Fruit fly (Drosophila melanogaster) whole organism, pupa: Measurements from ENCODE around the gene GluRIIE.

Experiments
- CG10348 ChIP-seq: fragments of 200-800 bp; sonication (Bioruptor generic); IDR thresholded peaks from 2 replicates; pipeline ENCODE4 v1.3.6; 2022; ENCODE audit warnings: missing biosample characterization, missing genetic modification characterization
- CG12605 ChIP-seq: fragments of 200-800 bp; sonication (Bioruptor generic); IDR thresholded peaks from 2 replicates; pipeline ENCODE4 v1.3.6; 2022; ENCODE audit warnings: missing biosample characterization, missing genetic modification characterization
- CG13204 ChIP-seq: fragments of 200-800 bp; sonication (Bioruptor generic); optimal IDR thresholded peaks from 2 replicates; lab custom pipeline; 2018; ENCODE audit warnings: missing biosample characterization, mild to moderate bottlenecking, missing genetic modification characterization, moderate library complexity
- CG14655 ChIP-seq: fragments of 200-800 bp; sonication (Bioruptor generic); optimal IDR thresholded peaks from 3 replicates; lab custom pipeline; 2017; ENCODE audit warnings: mild to moderate bottlenecking, missing biosample characterization, missing genetic modification reagents, missing genetic modification characterization
- CG15710 ChIP-seq: fragments of 200-800 bp; sonication (Bioruptor generic); optimal IDR thresholded peaks from 2 replicates; lab custom pipeline; 2018; ENCODE audit warnings: missing biosample characterization, mild to moderate bottlenecking, missing genetic modification characterization, moderate library complexity
- CG17806 ChIP-seq: fragments of 200-800 bp; sonication (Bioruptor generic); optimal IDR thresholded peaks from 2 replicates; lab custom pipeline; 2018; ENCODE audit warnings: missing biosample characterization, mild to moderate bottlenecking, missing genetic modification characterization, moderate library complexity
- CG32121 ChIP-seq: fragments of 200-800 bp; sonication (Bioruptor generic); IDR thresholded peaks from 2 replicates; pipeline ENCODE4 v1.3.6; 2022; ENCODE audit warnings: missing biosample characterization, missing genetic modification characterization
- CG34367 ChIP-seq: fragments of 200-800 bp; sonication (Bioruptor generic); optimal IDR thresholded peaks from 2 replicates; lab custom pipeline; 2018; ENCODE audit warnings: missing biosample characterization, mild to moderate bottlenecking, missing genetic modification characterization
- CG4496 ChIP-seq: fragments of 200-800 bp; sonication (Bioruptor generic); IDR thresholded peaks from 3 replicates; pipeline ENCODE4 v1.3.6; 2022; ENCODE audit warnings: missing biosample characterization, missing genetic modification characterization
- CG8159 ChIP-seq: fragments of 200-800 bp; sonication (Bioruptor generic); optimal IDR thresholded peaks from 3 replicates; lab custom pipeline; 2018; ENCODE audit warnings: missing biosample characterization, mild to moderate bottlenecking, missing genetic modification characterization, moderate library complexity
- CG8301 ChIP-seq: fragments of 200-800 bp; sonication (Bioruptor generic); optimal IDR thresholded peaks from 2 replicates; lab custom pipeline; 2018; ENCODE audit warnings: missing biosample characterization, mild to moderate bottlenecking, missing genetic modification characterization
- CG9948 ChIP-seq: fragments of 200-800 bp; sonication (Bioruptor generic); optimal IDR thresholded peaks from 2 replicates; lab custom pipeline; 2018; ENCODE audit warnings: missing biosample characterization, mild to moderate bottlenecking, missing genetic modification characterization, moderate library complexity
- D1 ChIP-seq: fragments of 200-800 bp; sonication (Bioruptor generic); optimal IDR thresholded peaks from 2 replicates; lab custom pipeline; 2018; ENCODE audit warnings: missing biosample characterization, mild to moderate bottlenecking, missing genetic modification characterization, moderate library complexity
- EcR ChIP-seq: fragments of 200-800 bp; sonication (Bioruptor generic); optimal IDR thresholded peaks from 3 replicates; lab custom pipeline; 2019; ENCODE audit warnings: missing biosample characterization, missing genetic modification characterization, mild to moderate bottlenecking, moderate library complexity, missing genetic modification reagents
- Ets98B ChIP-seq: fragments of 200-800 bp; sonication (Bioruptor generic); IDR thresholded peaks from 2 replicates; pipeline ENCODE4 v1.3.6; 2022; ENCODE audit warnings: missing biosample characterization, missing genetic modification characterization
- Pif1A ChIP-seq: fragments of 200-800 bp; sonication (Bioruptor generic); optimal IDR thresholded peaks from 3 replicates; lab custom pipeline; 2016; ENCODE audit warnings: missing biosample characterization, missing genetic modification characterization
- Pif1B ChIP-seq: fragments of 200-800 bp; sonication (Bioruptor generic); optimal IDR thresholded peaks from 3 replicates; lab custom pipeline; 2016; ENCODE audit warnings: missing biosample characterization, missing genetic modification characterization
- Snoo ChIP-seq: fragments of 200-800 bp; sonication (Bioruptor generic); optimal IDR thresholded peaks from 3 replicates; lab custom pipeline; 2017; ENCODE audit warnings: missing biosample characterization, mild to moderate bottlenecking, missing genetic modification characterization, inconsistent platforms
- fd96Ca ChIP-seq: fragments of 200-800 bp; sonication (Bioruptor generic); IDR thresholded peaks from 3 replicates; pipeline ENCODE4 v1.3.6; 2022; ENCODE audit warnings: missing biosample characterization, missing genetic modification characterization
- gl ChIP-seq: fragments of 200-800 bp; sonication (Bioruptor generic); optimal IDR thresholded peaks from 2 replicates; lab custom pipeline; 2018; ENCODE audit warnings: missing biosample characterization, mild to moderate bottlenecking, missing genetic modification characterization
- rn ChIP-seq: fragments of 200-800 bp; sonication (Bioruptor generic); IDR thresholded peaks from 2 replicates; pipeline ENCODE4 v1.3.6; 2022; ENCODE audit warnings: missing biosample characterization, missing genetic modification characterization

Gene GluRIIE

dm6 chr3R:20602599-20602998, 45.9 kb downstream of the GluRIIE start:
- TF ChIP-seq Pif1A (GFP tag; lab: Kevin White, UChicago) (no peak), Snoo (no peak), Ets98B (GFP tag; lab: Robert Waterston, UW) (no peak), CG9948 (tag; lab: Kevin White, UChicago) (no peak), CG4496 (GFP tag; lab: Robert Waterston, UW) (no peak), rn (GFP tag; lab: Robert Waterston, UW) (no peak), CG14655 (GFP tag; lab: Kevin White, UChicago) (no peak), fd96Ca (GFP tag; lab: Robert Waterston, UW) (no peak), CG8301 (tag; lab: Kevin White, UChicago) (no peak), CG12605 (GFP tag; lab: Robert Waterston, UW) (no peak), CG13204 (GFP tag; lab: Kevin White, UChicago) (no peak), Pif1B (no peak), CG10348 (no peak), EcR (no peak), CG32121 (GFP tag; lab: Robert Waterston, UW) (no peak), CG17806 (tag; lab: Kevin White, UChicago) (no peak)

- TF ChIP-seq Ets98B (GFP tag; lab: Robert Waterston, UW) (no peak), CG13204 (GFP tag; lab: Kevin White, UChicago) (no peak), CG8159 (no peak), EcR (no peak), gl (tag; lab: Kevin White, UChicago) (no peak), CG8301 (tag; lab: Kevin White, UChicago) (no peak), CG12605 (GFP tag; lab: Robert Waterston, UW) (no peak), CG17806 (tag; lab: Kevin White, UChicago) (no peak), CG34367 (tag; lab: Kevin White, UChicago) (no peak), fd96Ca (GFP tag; lab: Robert Waterston, UW) (no peak)
Observed at dm6 chr3R:20600109-20600508, 48.4 kb downstream of the GluRIIE start.

dm6 chr3R:20597407-20598325, 50.9 kb downstream of the GluRIIE start:
- no peak for TF ChIP-seq fd96Ca (GFP tag; lab: Robert Waterston, UW)
- TF ChIP-seq CG13204 (GFP tag; lab: Kevin White, UChicago) = peak; percentile 41
- TF ChIP-seq rn (GFP tag; lab: Robert Waterston, UW) = no peak

dm6 chr3R:20596337-20596962, 52.1 kb downstream of the GluRIIE start:
- TF ChIP-seq Ets98B (GFP tag; lab: Robert Waterston, UW) (no peak), CG14655 (GFP tag; lab: Kevin White, UChicago) (no peak), D1 (tag; lab: Kevin White, UChicago) (no peak), CG34367 (tag; lab: Kevin White, UChicago) (no peak), CG12605 (GFP tag; lab: Robert Waterston, UW) (no peak)

dm6 chr3R:20595901-20596300, 52.6 kb downstream of the GluRIIE start:
- TF ChIP-seq rn (GFP tag; lab: Robert Waterston, UW) (no peak), EcR (no peak), CG4496 (GFP tag; lab: Robert Waterston, UW) (no peak), Pif1B (no peak), CG12605 (GFP tag; lab: Robert Waterston, UW) (no peak), CG14655 (GFP tag; lab: Kevin White, UChicago) (no peak), D1 (tag; lab: Kevin White, UChicago) (no peak), CG13204 (GFP tag; lab: Kevin White, UChicago) (no peak), CG15710 (tag; lab: Kevin White, UChicago) (no peak), CG17806 (tag; lab: Kevin White, UChicago) (no peak), CG10348 (no peak), Snoo (no peak), CG8159 (no peak), gl (tag; lab: Kevin White, UChicago) (no peak), CG32121 (GFP tag; lab: Robert Waterston, UW) (no peak), CG9948 (tag; lab: Kevin White, UChicago) (no peak), Pif1A (GFP tag; lab: Kevin White, UChicago) (no peak), fd96Ca (GFP tag; lab: Robert Waterston, UW) (no peak)

dm6 chr3R:20595145-20595812, 53.2 kb downstream of the GluRIIE start:
- TF ChIP-seq CG4496 (GFP tag; lab: Robert Waterston, UW) (no peak; the same call in 2 of the 3 replicates), Snoo (no peak), Pif1A (GFP tag; lab: Kevin White, UChicago) (no peak), CG14655 (GFP tag; lab: Kevin White, UChicago) (peak; percentile 59), CG13204 (GFP tag; lab: Kevin White, UChicago) (no peak), CG32121 (GFP tag; lab: Robert Waterston, UW) (no peak), CG8301 (tag; lab: Kevin White, UChicago) (peak; percentile 18), CG8159 (peak; percentile 12), CG9948 (tag; lab: Kevin White, UChicago) (no peak), Ets98B (GFP tag; lab: Robert Waterston, UW) (no peak), Pif1B (no peak), CG17806 (tag; lab: Kevin White, UChicago) (peak; percentile 20), D1 (tag; lab: Kevin White, UChicago) (no peak), CG12605 (GFP tag; lab: Robert Waterston, UW) (no peak), CG10348 (no peak)
